Fruit fly (Drosophila melanogaster) whole organism, wandering third instar larva: Measurements from ENCODE around the gene Atox1.

Source experiments
- CG32264 ChIP-seq: fragments of 200-800 bp; sonication (Bioruptor generic); optimal IDR thresholded peaks from 2 replicates; lab custom pipeline; 2016; ENCODE audit warnings: missing biosample characterization, missing genetic modification characterization
- Dfd ChIP-seq: fragments of >200 bp; optimal IDR thresholded peaks from 2 replicates; lab custom pipeline; 2017; ENCODE audit warnings: missing biosample characterization, missing genetic modification characterization
- Hr78 ChIP-seq: fragments of >200 bp; optimal IDR thresholded peaks from 2 replicates; lab custom pipeline; 2017; ENCODE audit warnings: missing biosample characterization, missing genetic modification characterization
- Mio ChIP-seq: sonication (Bioruptor generic); optimal IDR thresholded peaks from 2 replicates; lab custom pipeline; 2016; ENCODE audit warnings: missing biosample characterization, missing genetic modification characterization
- N ChIP-seq: fragments of >200 bp; optimal IDR thresholded peaks from 2 replicates; lab custom pipeline; 2018; ENCODE audit warnings: missing biosample characterization, missing external identifiers, missing genetic modification characterization
- OdsH ChIP-seq: fragments of 200-800 bp; sonication (Bioruptor generic); optimal IDR thresholded peaks from 2 replicates; lab custom pipeline; 2016; ENCODE audit warnings: missing biosample characterization, mild to moderate bottlenecking, missing genetic modification characterization
- brk ChIP-seq: fragments of 200-800 bp; sonication (Bioruptor generic); optimal IDR thresholded peaks from 2 replicates; lab custom pipeline; 2016; ENCODE audit warnings: missing biosample characterization, mild to moderate bottlenecking, missing genetic modification characterization
- dsf ChIP-seq: sonication (Bioruptor generic); optimal IDR thresholded peaks from 2 replicates; lab custom pipeline; 2016; ENCODE audit warnings: missing biosample characterization, missing genetic modification characterization, borderline replicate concordance
- fru ChIP-seq: fragments of 200-800 bp; sonication (Bioruptor generic); optimal IDR thresholded peaks from 3 replicates; lab custom pipeline; 2016; ENCODE audit warnings: missing biosample characterization, mild to moderate bottlenecking, missing genetic modification characterization
- h ChIP-seq: fragments of 200-800 bp; sonication (Bioruptor generic); optimal IDR thresholded peaks from 3 replicates; lab custom pipeline; 2016; ENCODE audit warnings: missing biosample characterization, mild to moderate bottlenecking, missing genetic modification characterization
- sage ChIP-seq: fragments of 200-800 bp; sonication (Bioruptor generic); optimal IDR thresholded peaks from 2 replicates; lab custom pipeline; 2016; ENCODE audit warnings: missing biosample characterization, mild to moderate bottlenecking, missing genetic modification characterization
- usp ChIP-seq: fragments of >200 bp; optimal IDR thresholded peaks from 2 replicates; lab custom pipeline; 2017; ENCODE audit warnings: missing biosample characterization, missing genetic modification characterization

DNA sequence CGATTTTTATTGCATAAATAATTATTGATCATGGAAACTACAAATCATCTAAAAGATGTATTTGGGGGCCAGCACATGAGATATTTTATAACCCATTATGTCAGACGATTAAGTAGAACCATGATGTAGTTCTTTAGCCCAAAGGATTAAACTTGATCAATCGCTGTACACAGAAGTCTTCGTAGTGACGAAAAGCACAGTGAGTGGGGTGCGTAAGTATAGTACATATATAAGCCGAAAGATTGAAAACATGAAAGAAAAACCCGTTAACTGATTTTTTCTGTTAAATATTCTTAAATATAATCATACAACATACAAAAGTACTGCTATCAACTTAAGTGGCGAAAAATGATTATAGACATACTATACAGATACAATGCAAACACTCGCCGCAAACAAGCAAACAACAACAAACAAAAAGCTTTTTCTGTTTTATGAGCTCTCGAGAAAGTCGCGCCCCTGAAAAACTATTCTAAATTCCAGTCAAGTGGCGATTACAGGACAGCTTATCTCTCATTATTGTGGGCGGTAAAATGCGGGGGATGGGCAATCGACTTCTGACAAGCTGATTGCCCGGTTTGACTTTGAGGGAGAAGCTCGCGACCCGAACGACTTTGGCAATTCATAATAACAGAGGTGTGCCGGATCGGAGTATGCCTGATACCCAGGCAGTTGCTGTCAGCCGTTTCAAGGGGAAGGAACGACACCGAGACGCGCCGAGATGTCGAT, 4.4 kb upstream of the Atox1 start, which contains the start of gene CG32444:
- TF ChIP-seq fru (no peak), usp (GFP tag; lab: Kevin White, UChicago) (no peak), Mio (GFP tag; lab: Kevin White, UChicago) (no peak), brk (no peak), Hr78 (GFP tag; lab: Kevin White, UChicago) (no peak), Dfd (GFP tag; lab: Kevin White, UChicago) (no peak), h (no peak), CG32264 (GFP tag; lab: Kevin White, UChicago) (no peak), N (GFP tag; lab: Kevin White, UChicago) (no peak), sage (GFP tag; lab: Kevin White, UChicago) (no peak), dsf (GFP tag; lab: Kevin White, UChicago) (no peak), OdsH (GFP tag; lab: Kevin White, UChicago) (no peak)
